Worm (Caenorhabditis elegans): ENCODE data around the gene sra-3.

DNA sequence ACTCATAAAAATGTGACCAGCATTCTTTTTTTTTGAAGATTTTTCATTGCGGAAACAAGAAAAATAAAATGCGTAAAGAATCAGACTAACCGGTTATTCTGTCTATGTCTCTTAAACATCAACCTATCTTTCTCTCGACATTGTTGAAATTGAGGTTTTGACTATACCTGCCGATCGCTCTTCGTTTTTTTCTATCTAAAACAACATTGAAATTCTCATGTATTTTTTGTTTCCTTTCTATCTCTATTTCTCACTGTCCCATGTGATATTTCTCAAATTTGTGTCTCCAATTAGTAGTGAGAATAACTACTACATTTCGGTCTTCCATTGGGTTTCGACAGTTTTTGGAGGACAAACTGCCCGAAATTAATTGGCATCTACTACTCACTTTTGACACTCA is 20.3 kb upstream of the sra-3 start:
- TF ChIP-seq ama-1 (optimal IDR thresholded peaks at IDR 0.05) (no peak), flt-1 (GFP tag; IDR thresholded peaks at IDR 0.05) (no peak), pes-1 (GFP tag; IDR thresholded peaks at IDR 0.05) (no peak), tbx-11 (GFP tag; IDR thresholded peaks at IDR 0.05) (no peak), ceh-13 (GFP tag; optimal IDR thresholded peaks at IDR 0.05) (no peak)

All from whole organism, early embryonic.